Worm (Caenorhabditis elegans) whole organism, L3 larva: Measurements from ENCODE around the gene F28F9.2.

Experiments used
- elt-3 ChIP-seq, 3 experiments: fragments of 150-350 bp in 1 of 3; sonication (generic microtip) in 2 of 3; optimal IDR thresholded peaks; 2 replicates in 2 of 3; 4 replicates in 1 of 3; lab custom pipeline; 2014 to 2017; ENCODE audit warnings: missing biosample characterization in 3 of 3, missing genetic modification characterization in 3 of 3
- jun-1 ChIP-seq: fragments of 150-350 bp; optimal IDR thresholded peaks from 2 replicates; lab custom pipeline; 2014; ENCODE audit warnings: missing biosample characterization, missing genetic modification reagents, missing genetic modification characterization
- nhr-28 ChIP-seq: fragments of 150-350 bp; optimal IDR thresholded peaks from 2 replicates; lab custom pipeline; 2014; ENCODE audit warnings: missing biosample characterization, missing genetic modification characterization
- nhr-43 ChIP-seq: sonication (generic microtip); optimal IDR thresholded peaks from 2 replicates; lab custom pipeline; 2016; ENCODE audit warnings: mild to moderate bottlenecking, missing genetic modification characterization, missing compliant biosample characterization; ENCODE audit not compliant: poor library complexity, severe bottlenecking
- pha-4 ChIP-seq: fragments of 150-350 bp; optimal IDR thresholded peaks from 2 replicates; lab custom pipeline; 2014; ENCODE audit warnings: missing biosample characterization, missing genetic modification reagents, missing genetic modification characterization
- snpc-4 ChIP-seq: fragments of 150-350 bp; optimal IDR thresholded peaks from 2 replicates; lab custom pipeline; 2014; ENCODE audit warnings: missing biosample characterization, missing genetic modification characterization
- zag-1 ChIP-seq: fragments of 150-350 bp; optimal IDR thresholded peaks from 2 replicates; lab custom pipeline; 2014; ENCODE audit warnings: missing biosample characterization, missing genetic modification characterization

- no peak for TF ChIP-seq snpc-4
- no peak for TF ChIP-seq nhr-43 (tag; lab: Kevin White, UChicago)
- TF ChIP-seq jun-1 = no peak
- no peak for TF ChIP-seq pha-4
- no peak for TF ChIP-seq nhr-28 (tag; lab: Kevin White, UChicago)
- TF ChIP-seq zag-1 (tag; lab: Kevin White, UChicago) = no peak
- TF ChIP-seq elt-3 (tag; optimal IDR thresholded peaks at IDR 0.05; lab: Kevin White, UChicago) = no peak
Observed at ce11 chrIV:3864944-3865343, 25.4 kb downstream of the F28F9.2 start, which contains the start of gene aat-8.
